Worm (Caenorhabditis elegans): ENCODE measurements around the gene sws-1.
A peak's percentile ranks its signal among the peaks of the same experiment; 100 is the strongest.

DNA sequence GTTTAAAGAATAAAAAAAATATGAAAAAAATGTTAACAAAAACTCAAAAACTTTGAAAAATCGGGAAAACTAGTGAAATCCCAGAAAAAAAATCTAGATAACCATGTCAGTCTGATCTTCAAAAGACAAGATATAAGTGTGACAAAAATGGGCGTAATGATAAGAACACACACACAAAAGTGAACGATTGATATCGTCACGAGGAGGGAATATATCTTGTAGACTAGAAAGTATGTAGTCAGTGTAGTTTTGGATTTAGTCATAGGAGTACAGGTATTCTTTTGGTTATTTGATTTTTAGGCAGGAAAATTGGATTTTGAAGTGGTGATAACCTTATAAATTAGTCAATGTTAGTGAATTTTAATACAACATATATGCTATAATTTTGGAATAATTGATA, 46.7 kb downstream of the sws-1 start:
- TF ChIP-seq dpl-1 (GFP tag; optimal IDR thresholded peaks at IDR 0.05) (no peak), nhr-77 (tag; optimal IDR thresholded peaks at IDR 0.05) (peak; percentile 18), zag-1 (tag; optimal IDR thresholded peaks at IDR 0.05) (no peak), zfp-2 (tag; optimal IDR thresholded peaks at IDR 0.05) (no peak), php-3 (GFP tag; IDR thresholded peaks at IDR 0.05) (no peak), ces-1 (GFP tag; optimal IDR thresholded peaks at IDR 0.05) (no peak)

Data from whole organism, L4 larva.